Fruit fly (Drosophila melanogaster) whole organism, embryonic: Measurements from ENCODE around the gene CG34327.
A peak's percentile ranks its signal among the peaks of the same experiment; 100 is the strongest.

Source experiments
- B-H1 ChIP-seq: fragments of 200-800 bp; sonication (Bioruptor generic); IDR thresholded peaks from 3 replicates; pipeline ENCODE4 v1.3.6; 2022; ENCODE audit warnings: missing biosample characterization, missing genetic modification characterization
- C15 ChIP-seq: fragments of 200-800 bp; sonication (Bioruptor generic); IDR thresholded peaks from 3 replicates; pipeline ENCODE4 v1.3.6; 2022; ENCODE audit warnings: missing biosample characterization, missing genetic modification characterization
- CG10267 ChIP-seq: fragments of 200-800 bp; sonication (Bioruptor generic); optimal IDR thresholded peaks from 2 replicates; lab custom pipeline; 2018; ENCODE audit warnings: missing biosample characterization, mild to moderate bottlenecking, missing genetic modification characterization, moderate library complexity
- CG10462 ChIP-seq: fragments of 200-800 bp; sonication (Bioruptor generic); optimal IDR thresholded peaks from 2 replicates; lab custom pipeline; 2016; ENCODE audit warnings: missing biosample characterization, missing genetic modification characterization
- CG12071 ChIP-seq: fragments of 200-800 bp; sonication (Bioruptor generic); optimal IDR thresholded peaks from 3 replicates; lab custom pipeline; 2018; ENCODE audit warnings: missing biosample characterization, mild to moderate bottlenecking, missing genetic modification characterization
- CG12391 ChIP-seq: fragments of 200-800 bp; sonication (Bioruptor generic); optimal IDR thresholded peaks from 3 replicates; lab custom pipeline; 2018; ENCODE audit warnings: missing biosample characterization, mild to moderate bottlenecking, missing genetic modification characterization, moderate library complexity
- CG13624 ChIP-seq: fragments of 200-800 bp; sonication (Bioruptor generic); optimal IDR thresholded peaks from 2 replicates; lab custom pipeline; 2016; ENCODE audit warnings: missing biosample characterization, missing genetic modification characterization
- CG14441 ChIP-seq: fragments of 200-800 bp; sonication (Bioruptor generic); IDR thresholded peaks from 2 replicates; pipeline ENCODE4 v1.3.6; 2022; ENCODE audit warnings: missing biosample characterization, missing genetic modification characterization
- CG15073 ChIP-seq: fragments of 200-800 bp; sonication (Bioruptor generic); optimal IDR thresholded peaks from 2 replicates; lab custom pipeline; 2016; ENCODE audit warnings: missing biosample characterization, missing genetic modification characterization
- CG18011 ChIP-seq: fragments of 200-800 bp; sonication (Bioruptor generic); optimal IDR thresholded peaks from 2 replicates; lab custom pipeline; 2017; ENCODE audit warnings: missing biosample characterization, missing genetic modification characterization, mild to moderate bottlenecking, moderate library complexity, missing genotype
- CG3065 ChIP-seq: fragments of 200-800 bp; sonication (Bioruptor generic); optimal IDR thresholded peaks from 2 replicates; lab custom pipeline; 2016; ENCODE audit warnings: missing biosample characterization, missing genetic modification characterization
- CG32532 ChIP-seq: fragments of 200-800 bp; sonication (Bioruptor generic); IDR thresholded peaks from 2 replicates; pipeline ENCODE4 v1.3.6; 2022; ENCODE audit warnings: missing biosample characterization, missing genetic modification characterization
- CG4404 ChIP-seq: fragments of 200-800 bp; sonication (Bioruptor generic); IDR thresholded peaks from 2 replicates; pipeline ENCODE4 v1.3.6; 2022; ENCODE audit warnings: missing biosample characterization, missing genetic modification characterization
- CG5245 ChIP-seq: fragments of 200-800 bp; sonication (Bioruptor generic); optimal IDR thresholded peaks from 3 replicates; lab custom pipeline; 2016; ENCODE audit warnings: missing biosample characterization, missing genetic modification characterization
- CG6791 ChIP-seq: fragments of 200-800 bp; sonication (Bioruptor generic); IDR thresholded peaks from 3 replicates; pipeline ENCODE4 v1.3.6; 2022; ENCODE audit warnings: missing biosample characterization, missing genetic modification characterization; ENCODE audit not compliant: partially characterized antibody
- CG6854 ChIP-seq: fragments of 200-800 bp; sonication (Bioruptor generic); optimal IDR thresholded peaks from 3 replicates; lab custom pipeline; 2017; ENCODE audit warnings: missing biosample characterization, mild to moderate bottlenecking, missing genetic modification characterization
- CG7839 ChIP-seq: fragments of 200-800 bp; sonication (Bioruptor generic); optimal IDR thresholded peaks from 3 replicates; lab custom pipeline; 2018; ENCODE audit warnings: missing biosample characterization, mild to moderate bottlenecking, missing genetic modification characterization, moderate library complexity
- CG8388 ChIP-seq: fragments of 200-800 bp; sonication (Bioruptor generic); optimal IDR thresholded peaks from 2 replicates; lab custom pipeline; 2019; ENCODE audit warnings: missing biosample characterization, mild to moderate bottlenecking, missing genetic modification characterization, moderate library complexity
- CG9727 ChIP-seq: fragments of 200-800 bp; sonication (Bioruptor generic); optimal IDR thresholded peaks from 3 replicates; lab custom pipeline; 2017; ENCODE audit warnings: missing biosample characterization, mild to moderate bottlenecking, missing genetic modification characterization
- CG9876 ChIP-seq: fragments of 200-800 bp; sonication (Bioruptor generic); optimal IDR thresholded peaks from 2 replicates; lab custom pipeline; 2016; ENCODE audit warnings: missing biosample characterization, missing genetic modification characterization
- CG9932 ChIP-seq: fragments of 200-800 bp; sonication (Bioruptor generic); IDR thresholded peaks from 2 replicates; pipeline ENCODE4 v1.3.6; 2022; ENCODE audit warnings: missing biosample characterization, missing genetic modification characterization
- CoRest ChIP-seq: fragments of 200-800 bp; sonication (Bioruptor generic); optimal IDR thresholded peaks from 3 replicates; lab custom pipeline; 2018; ENCODE audit warnings: missing biosample characterization, mild to moderate bottlenecking, missing genetic modification characterization, moderate library complexity
- D ChIP-seq, 2 experiments: fragments of 200-800 bp in 1 of 2; fragments of >200 bp in 1 of 2; sonication (Bioruptor generic) in 1 of 2; optimal IDR thresholded peaks; 2 replicates in 1 of 2; 3 replicates in 1 of 2; lab custom pipeline; 2017; ENCODE audit warnings: mild to moderate bottlenecking in 1 of 2, missing biosample characterization in 1 of 2, missing genetic modification characterization in 1 of 2, missing genetic modification reagents in 1 of 2
- Dll ChIP-seq: fragments of 200-800 bp; sonication (Bioruptor generic); IDR thresholded peaks from 4 replicates; pipeline ENCODE4 v1.3.6; 2022; ENCODE audit warnings: missing biosample characterization, missing genetic modification characterization; ENCODE audit not compliant: partially characterized antibody
- Eip74EF ChIP-seq, 2 experiments: fragments of 200-800 bp in 1 of 2; fragments of >200 bp in 1 of 2; sonication (Bioruptor generic) in 1 of 2; optimal IDR thresholded peaks; 2 replicates each; lab custom pipeline; 2017 to 2019; ENCODE audit warnings: missing biosample characterization in 2 of 2, missing genetic modification characterization in 2 of 2, mild to moderate bottlenecking in 1 of 2, moderate library complexity in 1 of 2
- Ets65A ChIP-seq: fragments of 200-800 bp; sonication (Bioruptor generic); peaks from one replicate; lab custom pipeline; 2016; ENCODE audit warnings: missing biosample characterization, missing genetic modification characterization
- Fer2 ChIP-seq: fragments of 200-800 bp; sonication (Bioruptor generic); optimal IDR thresholded peaks from 2 replicates; lab custom pipeline; 2018; ENCODE audit warnings: missing biosample characterization, mild to moderate bottlenecking, missing genetic modification characterization, moderate library complexity
- Fer3 ChIP-seq: fragments of 200-800 bp; sonication (Bioruptor generic); optimal IDR thresholded peaks from 2 replicates; lab custom pipeline; 2018; ENCODE audit warnings: missing biosample characterization, mild to moderate bottlenecking, missing genetic modification characterization, moderate library complexity
- MESR4 ChIP-seq: fragments of 200-800 bp; sonication (Bioruptor generic); optimal IDR thresholded peaks from 2 replicates; lab custom pipeline; 2018; ENCODE audit warnings: missing biosample characterization, mild to moderate bottlenecking, missing genetic modification characterization, moderate library complexity
- Max ChIP-seq: fragments of 200-800 bp; sonication (Bioruptor generic); optimal IDR thresholded peaks from 2 replicates; lab custom pipeline; 2016; ENCODE audit warnings: missing biosample characterization, mild to moderate bottlenecking, missing genetic modification characterization
- NC2α ChIP-seq: fragments of 200-800 bp; sonication (Bioruptor generic); optimal IDR thresholded peaks from 2 replicates; lab custom pipeline; 2016; ENCODE audit warnings: missing biosample characterization, missing genetic modification characterization
- Nf-YB ChIP-seq: fragments of 200-800 bp; sonication (Bioruptor generic); optimal IDR thresholded peaks from 3 replicates; lab custom pipeline; 2019; ENCODE audit warnings: missing biosample characterization, mild to moderate bottlenecking, missing genetic modification characterization, moderate library complexity
- Optix ChIP-seq: fragments of 200-800 bp; sonication (Bioruptor generic); IDR thresholded peaks from 3 replicates; pipeline ENCODE4 v1.3.6; 2022; ENCODE audit warnings: missing biosample characterization, missing genetic modification characterization
- bcd ChIP-seq: fragments of 200-800 bp; sonication (Bioruptor generic); optimal IDR thresholded peaks from 2 replicates; lab custom pipeline; 2017; ENCODE audit warnings: missing biosample characterization, mild to moderate bottlenecking, missing genetic modification characterization
- cwo ChIP-seq: fragments of 200-800 bp; sonication (Bioruptor generic); optimal IDR thresholded peaks from 3 replicates; lab custom pipeline; 2017; ENCODE audit warnings: missing biosample characterization, missing genetic modification characterization, mild to moderate bottlenecking, moderate library complexity, missing genetic modification reagents
- dm ChIP-seq: fragments of 200-800 bp; sonication (Bioruptor generic); optimal IDR thresholded peaks from 3 replicates; lab custom pipeline; 2016; ENCODE audit warnings: missing biosample characterization, missing genetic modification characterization
- dmrt11E ChIP-seq: fragments of 200-800 bp; sonication (Bioruptor generic); optimal IDR thresholded peaks from 3 replicates; lab custom pipeline; 2018; ENCODE audit warnings: missing biosample characterization, mild to moderate bottlenecking, missing genetic modification characterization, moderate library complexity
- exex ChIP-seq: fragments of 200-800 bp; sonication (Bioruptor generic); optimal IDR thresholded peaks from 4 replicates; lab custom pipeline; 2018; ENCODE audit warnings: missing biosample characterization, mild to moderate bottlenecking, missing genetic modification characterization, moderate library complexity
- fru ChIP-seq: fragments of >200 bp; optimal IDR thresholded peaks from 2 replicates; lab custom pipeline; 2017
- gem ChIP-seq: fragments of 200-800 bp; sonication (Bioruptor generic); optimal IDR thresholded peaks from 2 replicates; lab custom pipeline; 2019; ENCODE audit warnings: missing biosample characterization, mild to moderate bottlenecking, missing genetic modification characterization, moderate library complexity
- gfzf ChIP-seq: fragments of 200-800 bp; sonication (Bioruptor generic); optimal IDR thresholded peaks from 2 replicates; lab custom pipeline; 2016; ENCODE audit warnings: missing biosample characterization, mild to moderate bottlenecking, missing genetic modification characterization, moderate library complexity
- hbn ChIP-seq: fragments of 200-800 bp; sonication (Bioruptor generic); IDR thresholded peaks from 2 replicates; pipeline ENCODE4 v1.3.6; 2022; ENCODE audit warnings: missing biosample characterization, missing genetic modification characterization; ENCODE audit not compliant: partially characterized antibody
- lab ChIP-seq: fragments of 200-800 bp; sonication (Bioruptor generic); optimal IDR thresholded peaks from 3 replicates; lab custom pipeline; 2017; ENCODE audit warnings: missing biosample characterization, missing genetic modification characterization, mild to moderate bottlenecking, moderate library complexity, missing genetic modification reagents
- rib ChIP-seq: fragments of 200-800 bp; sonication (Bioruptor generic); IDR thresholded peaks from 2 replicates; pipeline ENCODE4 v1.3.6; 2022; ENCODE audit warnings: missing biosample characterization, missing genetic modification characterization
- row ChIP-seq: fragments of 200-800 bp; sonication (Bioruptor generic); IDR thresholded peaks from 3 replicates; pipeline ENCODE4 v1.3.6; 2022; ENCODE audit warnings: missing biosample characterization, missing genetic modification characterization
- run ChIP-seq: fragments of 200-800 bp; sonication (Bioruptor generic); optimal IDR thresholded peaks from 3 replicates; lab custom pipeline; 2018; ENCODE audit warnings: missing biosample characterization, mild to moderate bottlenecking, missing genetic modification characterization
- schlank ChIP-seq: fragments of 200-800 bp; sonication (Bioruptor generic); optimal IDR thresholded peaks from 2 replicates; lab custom pipeline; 2018; ENCODE audit warnings: missing biosample characterization, mild to moderate bottlenecking, missing genetic modification characterization
- shn ChIP-seq: fragments of 200-800 bp; sonication (Bioruptor generic); optimal IDR thresholded peaks from 3 replicates; lab custom pipeline; 2016; ENCODE audit warnings: missing biosample characterization, missing genetic modification characterization
- tin ChIP-seq: fragments of 200-800 bp; sonication (Bioruptor generic); optimal IDR thresholded peaks from 3 replicates; lab custom pipeline; 2016; ENCODE audit warnings: missing biosample characterization, missing genetic modification characterization
- twi ChIP-seq: fragments of 200-800 bp; optimal IDR thresholded peaks from 2 replicates; lab custom pipeline; 2019; ENCODE audit warnings: missing biosample characterization, mild to moderate bottlenecking, missing genetic modification characterization, moderate library complexity
- unpg ChIP-seq: fragments of 200-800 bp; sonication (Bioruptor generic); optimal IDR thresholded peaks from 3 replicates; lab custom pipeline; 2018; ENCODE audit warnings: missing biosample characterization, mild to moderate bottlenecking, missing genetic modification characterization, moderate library complexity

The CG34327 gene

DNA sequence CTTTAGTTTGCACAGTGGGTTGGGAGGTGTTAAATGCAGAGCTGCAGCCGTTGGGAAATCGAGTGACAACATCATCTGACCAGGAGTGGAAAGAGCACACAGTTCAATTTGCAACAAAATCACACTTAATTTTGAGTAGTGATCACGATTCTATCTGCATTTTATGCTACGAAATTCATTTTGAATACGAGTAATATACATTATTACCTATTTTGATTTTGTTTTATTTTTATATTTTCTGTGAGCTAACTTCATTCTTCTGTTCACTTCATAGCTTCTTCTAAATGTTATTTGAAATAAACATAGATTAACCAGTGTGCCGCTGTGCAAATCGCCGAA, 3.0 kb upstream of the CG34327 start, which contains the start of gene CG10598 (continued):
- TF ChIP-seq CG8388 (GFP tag; lab: Kevin White, UChicago), result no peak
- peak; percentile 37 for TF ChIP-seq CG7839 (tag; lab: Kevin White, UChicago)
- TF ChIP-seq unpg (GFP tag; lab: Kevin White, UChicago), result peak; percentile 10
- TF ChIP-seq CG13624, result no peak
- no peak for TF ChIP-seq CG10462 (GFP tag; lab: Kevin White, UChicago)
- TF ChIP-seq gfzf, result no peak
- no peak for TF ChIP-seq Max (GFP tag; lab: Kevin White, UChicago)
- peak; percentile 24 for TF ChIP-seq CoRest (tag; lab: Kevin White, UChicago)
- TF ChIP-seq CG9727 (GFP tag; lab: Kevin White, UChicago), result no peak
- no peak for TF ChIP-seq CG12391
- 0 out of 3 replicates have a peak, but pooled peaks have one; percentile 32 for TF ChIP-seq row
- TF ChIP-seq shn (GFP tag; lab: Kevin White, UChicago), result no peak
- TF ChIP-seq Ets65A (GFP tag; lab: Kevin White, UChicago), result peak; percentile 85
- TF ChIP-seq rib (GFP tag; lab: Robert Waterston, UW), result no peak
- TF ChIP-seq dm (GFP tag; lab: Kevin White, UChicago), result no peak
- TF ChIP-seq MESR4, result no peak
- TF ChIP-seq Nf-YB (GFP tag; lab: Kevin White, UChicago), result no peak
- no peak for TF ChIP-seq tin
- no peak for TF ChIP-seq CG18011 (GFP tag; lab: Kevin White, UChicago)
- TF ChIP-seq Fer2 (tag; lab: Kevin White, UChicago), result no peak
- TF ChIP-seq cwo, result peak; percentile 1
- TF ChIP-seq C15 (GFP tag; lab: Robert Waterston, UW), result no peak
- no peak for TF ChIP-seq dmrt11E (tag; lab: Kevin White, UChicago)
- TF ChIP-seq CG14441 (GFP tag; lab: Robert Waterston, UW), result no peak
- TF ChIP-seq CG5245 (GFP tag; lab: Kevin White, UChicago), result no peak
- TF ChIP-seq CG32532 (GFP tag; lab: Robert Waterston, UW), result peak; percentile 45; the same call in 1 of the 2 replicates
- no peak for TF ChIP-seq CG6854 (GFP tag; lab: Kevin White, UChicago)
- TF ChIP-seq Dll (GFP tag; lab: Robert Waterston, UW), result no peak
- TF ChIP-seq lab (GFP tag; lab: Kevin White, UChicago), result peak; percentile 2
- TF ChIP-seq CG4404, result no peak
- no peak for TF ChIP-seq exex
- TF ChIP-seq NC2α (GFP tag; lab: Kevin White, UChicago), result no peak
- no peak for TF ChIP-seq Fer3
- TF ChIP-seq CG9876, result no peak
- TF ChIP-seq hbn (GFP tag; lab: Robert Waterston, UW), result no peak
- no peak for TF ChIP-seq run (tag; lab: Kevin White, UChicago)
- TF ChIP-seq schlank, result no peak
- TF ChIP-seq bcd (GFP tag; lab: Kevin White, UChicago), result peak; percentile 5
- no peak for TF ChIP-seq CG3065 (GFP tag; lab: Kevin White, UChicago)
- no peak for TF ChIP-seq Optix (GFP tag; lab: Robert Waterston, UW)
- TF ChIP-seq B-H1 (GFP tag; lab: Robert Waterston, UW), result no peak
- peak; percentile 49 for TF ChIP-seq gem (tag; lab: Kevin White, UChicago)
- TF ChIP-seq CG6791, result no peak
- TF ChIP-seq CG9932, result peak; percentile 43; the same call in 1 of the 2 replicates
- no peak for TF ChIP-seq fru (lab: Kevin White, UChicago)
- TF ChIP-seq CG10267 (tag; lab: Kevin White, UChicago), result no peak
- TF ChIP-seq CG15073 (GFP tag; lab: Kevin White, UChicago), result no peak
- TF ChIP-seq CG12071 (GFP tag; lab: Kevin White, UChicago), result no peak
- TF ChIP-seq twi (tag; lab: Kevin White, UChicago), result no peak
- TF ChIP-seq D (optimal IDR thresholded peaks at IDR 0.05; lab: Kevin White, UChicago), result no peak
- TF ChIP-seq D (GFP tag; optimal IDR thresholded peaks at IDR 0.05; lab: Kevin White, UChicago), result no peak
- TF ChIP-seq Eip74EF (GFP tag; optimal IDR thresholded peaks at IDR 0.05; lab: Kevin White, UChicago), result no peak
